Worm (Caenorhabditis elegans): Measurements from ENCODE around the gene fbxa-224.

fbxa-224 gene

ce11 chrII:7554716-7555247 lies 6.8 kb upstream of the fbxa-224 start:
- TF ChIP-seq unc-62 (GFP tag; optimal IDR thresholded peaks at IDR 0.05), result no peak

ce11 chrII:7553806-7554205 lies 5.9 kb upstream of the fbxa-224 start, which contains the start of gene ZK1290.10:
ZK1290.10 (minus strand) TSS chrII:7553906.
- TF ChIP-seq unc-62 (GFP tag; optimal IDR thresholded peaks at IDR 0.05), result no peak

ce11 chrII:7549035-7549434 lies 1.1 kb upstream of the fbxa-224 start, which contains the start of gene tph-1:
tph-1 (plus strand) TSS chrII:7549335.
- TF ChIP-seq unc-62 (GFP tag; optimal IDR thresholded peaks at IDR 0.05), result no peak

- TF ChIP-seq unc-62 (GFP tag; optimal IDR thresholded peaks at IDR 0.05), result no peak
Measured at ce11 chrII:7547269-7547668, 675 bp downstream of the fbxa-224 start.

ce11 chrII:7545364-7545763 lies 2.6 kb downstream of the fbxa-224 start:
- no peak for TF ChIP-seq unc-62 (GFP tag; optimal IDR thresholded peaks at IDR 0.05)

- TF ChIP-seq unc-62 (GFP tag; optimal IDR thresholded peaks at IDR 0.05), result no peak
Measured at ce11 chrII:7544782-7545181, 3.2 kb downstream of the fbxa-224 start.

ce11 chrII:7543808-7544207 lies 4.1 kb downstream of the fbxa-224 start, which contains the start of gene rol-8:
rol-8 (plus strand) TSS chrII:7544108.
- no peak for TF ChIP-seq unc-62 (GFP tag; optimal IDR thresholded peaks at IDR 0.05)

ce11 chrII:7542952-7543351 lies 5.0 kb downstream of the fbxa-224 start:
- no peak for TF ChIP-seq unc-62 (GFP tag; optimal IDR thresholded peaks at IDR 0.05)

- TF ChIP-seq unc-62 (GFP tag; optimal IDR thresholded peaks at IDR 0.05), result no peak
Measured at ce11 chrII:7537603-7538230, 10.2 kb downstream of the fbxa-224 start, which contains the start of gene nfi-1. nfi-1 (plus strand) TSS chrII:7538180.

- no peak for TF ChIP-seq unc-62 (GFP tag; optimal IDR thresholded peaks at IDR 0.05)
Measured at ce11 chrII:7534934-7535333, 13.0 kb downstream of the fbxa-224 start, which contains the start of gene ZK1290.13. ZK1290.13 (plus strand) TSS chrII:7535006.

ce11 chrII:7534369-7534768 lies 13.6 kb downstream of the fbxa-224 start, which contains the start of gene wrt-10:
wrt-10 (minus strand) TSS chrII:7534563.
- no peak for TF ChIP-seq unc-62 (GFP tag; optimal IDR thresholded peaks at IDR 0.05)

- TF ChIP-seq unc-62 (GFP tag; optimal IDR thresholded peaks at IDR 0.05), result no peak
Measured at ce11 chrII:7531478-7531877, 16.5 kb downstream of the fbxa-224 start.

- TF ChIP-seq unc-62 (GFP tag; optimal IDR thresholded peaks at IDR 0.05), result no peak
Measured at ce11 chrII:7530944-7531343, 17.0 kb downstream of the fbxa-224 start, which contains the start of gene wrt-1. wrt-1 (plus strand) TSS chrII:7530996.

- no peak for TF ChIP-seq unc-62 (GFP tag; optimal IDR thresholded peaks at IDR 0.05)
Measured at ce11 chrII:7529078-7529683, 18.8 kb downstream of the fbxa-224 start, which contains the start of gene ZK1290.5. ZK1290.5 (plus strand) TSS chrII:7529643.

- TF ChIP-seq unc-62 (GFP tag; optimal IDR thresholded peaks at IDR 0.05), result no peak
Measured at ce11 chrII:7528210-7528609, 19.7 kb downstream of the fbxa-224 start.

ce11 chrII:7525458-7525857 lies 22.5 kb downstream of the fbxa-224 start, which contains the start of the genes ZK1290.7 and rnh-1.1:
ZK1290.7 (minus strand) TSS chrII:7525558.
rnh-1.1 (plus strand) TSS chrII:7525738.
- TF ChIP-seq unc-62 (GFP tag; optimal IDR thresholded peaks at IDR 0.05), result no peak

- no peak for TF ChIP-seq unc-62 (GFP tag; optimal IDR thresholded peaks at IDR 0.05)
Measured at ce11 chrII:7523281-7523680, 24.7 kb downstream of the fbxa-224 start, which contains the start of gene ZK1290.15. ZK1290.15 (plus strand) TSS chrII:7523581.

All from whole organism, dauer.